Fruit fly (Drosophila melanogaster) S2 (cell line): ENCODE data around the gene Aos1.

Experiments used
- CG8478 ChIP-seq: fragments of >200 bp; optimal IDR thresholded peaks from 2 replicates; lab custom pipeline; 2018
- CTCF ChIP-seq, 2 experiments: fragments of >200 bp; optimal IDR thresholded peaks; 2 replicates each; lab custom pipeline; 2018

DNA sequence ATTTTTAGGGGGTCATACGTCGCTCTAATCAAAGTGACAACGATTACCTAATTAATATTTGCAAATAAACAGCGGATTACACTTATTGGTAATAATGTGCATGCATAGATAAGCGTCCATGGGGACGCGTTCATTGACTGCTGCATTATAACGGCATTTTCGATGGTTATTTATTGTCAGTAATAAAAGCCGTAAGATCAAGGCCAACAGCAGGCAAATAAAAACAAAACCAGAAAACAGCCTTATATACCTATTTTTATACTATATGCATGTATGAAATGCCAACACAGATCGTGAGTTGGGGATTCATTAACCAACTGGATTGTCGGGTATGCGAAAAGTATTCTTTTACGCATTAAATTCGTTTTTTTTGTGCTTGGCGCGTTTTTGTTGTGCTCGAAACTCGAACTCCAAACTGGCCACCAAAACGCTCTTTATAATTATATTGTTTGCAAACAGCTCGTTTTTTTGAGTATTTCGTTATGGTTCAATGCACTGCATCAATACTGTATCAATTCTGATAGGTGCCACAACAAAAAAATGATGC, 17.2 kb upstream of the Aos1 start:
- no peak for TF ChIP-seq CTCF (optimal IDR thresholded peaks at IDR 0.05; lab: Kevin White, UChicago)
- TF ChIP-seq CG8478 (lab: Kevin White, UChicago): no peak
